Fruit fly (Drosophila melanogaster) whole organism, prepupa: ENCODE measurements around the gene DENR.
A peak's percentile ranks its signal among the peaks of the same experiment; 100 is the strongest.

Source experiments
- Blimp-1 ChIP-seq: fragments of 200-800 bp; sonication (Bioruptor generic); optimal IDR thresholded peaks from 3 replicates; lab custom pipeline; 2017; ENCODE audit warnings: missing biosample characterization, missing genetic modification characterization, mild to moderate bottlenecking, moderate library complexity, missing genetic modification reagents
- CG10631 ChIP-seq: fragments of 200-800 bp; sonication (Bioruptor generic); optimal IDR thresholded peaks from 2 replicates; lab custom pipeline; 2016; ENCODE audit warnings: missing biosample characterization, missing genetic modification characterization
- CG10669 ChIP-seq: fragments of 200-800 bp; sonication (Bioruptor generic); optimal IDR thresholded peaks from 3 replicates; lab custom pipeline; 2018; ENCODE audit warnings: missing biosample characterization, mild to moderate bottlenecking, missing genetic modification characterization, moderate library complexity
- CG11294 ChIP-seq: fragments of 200-800 bp; sonication (Bioruptor generic); IDR thresholded peaks from 2 replicates; pipeline ENCODE4 v1.3.6; 2022; ENCODE audit warnings: missing biosample characterization, missing genetic modification characterization
- CG11762 ChIP-seq: fragments of 200-800 bp; sonication (Bioruptor generic); optimal IDR thresholded peaks from 3 replicates; lab custom pipeline; 2016; ENCODE audit warnings: missing biosample characterization, missing genetic modification characterization; ENCODE audit not compliant: insufficient read depth
- CG11902 ChIP-seq: fragments of 200-800 bp; sonication (Bioruptor generic); optimal IDR thresholded peaks from 3 replicates; lab custom pipeline; 2016; ENCODE audit warnings: missing biosample characterization, missing genetic modification characterization
- CG15336 ChIP-seq: fragments of 200-800 bp; sonication (Bioruptor generic); IDR thresholded peaks from 2 replicates; pipeline ENCODE4 v1.3.6; 2022; ENCODE audit warnings: missing biosample characterization, missing genetic modification characterization
- CG1621 ChIP-seq: fragments of 200-800 bp; sonication (Bioruptor generic); optimal IDR thresholded peaks from 3 replicates; lab custom pipeline; 2018; ENCODE audit warnings: missing biosample characterization, mild to moderate bottlenecking, missing genetic modification characterization
- CG6808 ChIP-seq: fragments of 200-800 bp; sonication (Bioruptor generic); optimal IDR thresholded peaks from 3 replicates; lab custom pipeline; 2017; ENCODE audit warnings: missing biosample characterization, missing genetic modification characterization, mild to moderate bottlenecking, moderate library complexity, missing genetic modification reagents
- CG6854 ChIP-seq: fragments of 200-800 bp; sonication (Bioruptor generic); optimal IDR thresholded peaks from 2 replicates; lab custom pipeline; 2017; ENCODE audit warnings: missing biosample characterization, mild to moderate bottlenecking, missing genetic modification characterization
- CG8119 ChIP-seq: fragments of 200-800 bp; sonication (Bioruptor generic); IDR thresholded peaks from 3 replicates; pipeline ENCODE4 v1.3.6; 2022; ENCODE audit warnings: missing biosample characterization, missing genetic modification characterization
- CG8632 ChIP-seq: fragments of 200-800 bp; sonication (Bioruptor generic); optimal IDR thresholded peaks from 3 replicates; lab custom pipeline; 2016; ENCODE audit warnings: missing biosample characterization, missing genetic modification characterization
- CG9139 ChIP-seq: fragments of 200-800 bp; sonication (Bioruptor generic); optimal IDR thresholded peaks from 3 replicates; lab custom pipeline; 2017; ENCODE audit warnings: missing biosample characterization, mild to moderate bottlenecking, missing genetic modification characterization
- Eip78C ChIP-seq: fragments of 200-800 bp; sonication (Bioruptor generic); peaks from one replicate; lab custom pipeline; 2016; ENCODE audit warnings: missing biosample characterization, missing genetic modification characterization
- Eip93F ChIP-seq: fragments of 200-800 bp; sonication (Bioruptor generic); optimal IDR thresholded peaks from 2 replicates; lab custom pipeline; 2016; ENCODE audit warnings: missing biosample characterization, mild to moderate bottlenecking, missing genetic modification characterization
- Ets21C ChIP-seq: fragments of 200-800 bp; sonication (Bioruptor generic); optimal IDR thresholded peaks from 3 replicates; lab custom pipeline; 2016; ENCODE audit warnings: missing biosample characterization, missing genetic modification characterization
- Hr38 ChIP-seq: sonication (Bioruptor generic); optimal IDR thresholded peaks from 2 replicates; lab custom pipeline; 2016; ENCODE audit warnings: missing biosample characterization, missing genetic modification characterization
- Hr39 ChIP-seq: fragments of 200-800 bp; sonication (Bioruptor generic); optimal IDR thresholded peaks from 2 replicates; lab custom pipeline; 2016; ENCODE audit warnings: missing biosample characterization, missing genetic modification characterization
- Hr4 ChIP-seq: fragments of 200-800 bp; sonication (Bioruptor generic); optimal IDR thresholded peaks from 3 replicates; lab custom pipeline; 2016; ENCODE audit warnings: missing biosample characterization, missing genetic modification characterization
- Met ChIP-seq: fragments of 200-800 bp; sonication (Bioruptor generic); optimal IDR thresholded peaks from 3 replicates; lab custom pipeline; 2016; ENCODE audit warnings: missing biosample characterization, missing genetic modification characterization
- Smox ChIP-seq: fragments of 200-800 bp; sonication (Bioruptor generic); optimal IDR thresholded peaks from 3 replicates; lab custom pipeline; 2016; ENCODE audit warnings: missing biosample characterization, missing genetic modification characterization
- achi ChIP-seq: fragments of 200-800 bp; sonication (Bioruptor generic); optimal IDR thresholded peaks from 3 replicates; lab custom pipeline; 2016; ENCODE audit warnings: missing biosample characterization, missing genetic modification characterization
- cyc ChIP-seq: fragments of 200-800 bp; sonication (Bioruptor generic); optimal IDR thresholded peaks from 3 replicates; lab custom pipeline; 2016; ENCODE audit warnings: missing biosample characterization, missing genetic modification characterization
- fd59A ChIP-seq: fragments of 200-800 bp; sonication (Bioruptor generic); optimal IDR thresholded peaks from 2 replicates; lab custom pipeline; 2017; ENCODE audit warnings: missing biosample characterization, mild to moderate bottlenecking, missing genetic modification characterization, missing genetic modification reagents
- fd85E ChIP-seq: fragments of 200-800 bp; sonication (Bioruptor generic); optimal IDR thresholded peaks from 3 replicates; lab custom pipeline; 2016; ENCODE audit warnings: missing biosample characterization, missing genetic modification characterization
- fkh ChIP-seq: fragments of 200-800 bp; sonication (Bioruptor generic); optimal IDR thresholded peaks from 3 replicates; lab custom pipeline; 2017; ENCODE audit warnings: missing biosample characterization, mild to moderate bottlenecking, missing genetic modification characterization, moderate library complexity
- lz ChIP-seq: fragments of 200-800 bp; sonication (Bioruptor generic); optimal IDR thresholded peaks from 3 replicates; lab custom pipeline; 2016; ENCODE audit warnings: missing biosample characterization, missing genetic modification characterization
- ss ChIP-seq, 2 experiments: fragments of 200-800 bp; sonication (Bioruptor generic); optimal IDR thresholded peaks; 2 replicates in 1 of 2; 3 replicates in 1 of 2; lab custom pipeline; 2017 to 2018; ENCODE audit warnings: mild to moderate bottlenecking in 2 of 2, missing biosample characterization in 2 of 2, missing genetic modification characterization in 2 of 2, moderate library complexity in 1 of 2
- svp ChIP-seq: fragments of 200-800 bp; sonication (Bioruptor generic); peaks from one replicate; lab custom pipeline; 2016; ENCODE audit warnings: missing biosample characterization, missing genetic modification characterization
- topi ChIP-seq: fragments of 200-800 bp; sonication (Bioruptor generic); optimal IDR thresholded peaks from 3 replicates; lab custom pipeline; 2016; ENCODE audit warnings: missing biosample characterization, missing genetic modification characterization
- vri ChIP-seq: fragments of 200-800 bp; sonication (Bioruptor generic); optimal IDR thresholded peaks from 3 replicates; lab custom pipeline; 2016; ENCODE audit warnings: missing biosample characterization, mild to moderate bottlenecking, missing genetic modification characterization

DENR gene

DNA sequence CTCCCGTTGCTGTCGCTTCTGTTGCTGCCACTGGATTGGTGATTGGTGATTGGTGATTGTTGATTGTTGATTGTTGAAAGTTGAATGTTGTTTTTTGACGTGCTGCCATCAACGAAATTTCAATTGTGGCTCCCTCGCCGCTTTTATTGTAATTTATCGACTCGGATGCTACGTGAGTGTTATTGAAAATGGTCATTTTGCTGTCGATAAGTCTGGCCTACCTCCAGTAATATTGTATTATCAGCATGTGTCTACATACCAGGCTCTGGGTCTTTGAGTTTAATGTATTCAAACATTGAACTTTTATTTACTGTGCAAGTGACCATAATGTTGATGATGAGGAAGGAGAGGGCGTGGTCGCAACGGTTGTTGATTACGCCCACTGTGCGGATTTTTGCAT, 16.1 kb upstream of the DENR start:
- no peak for TF ChIP-seq CG11902 (GFP tag; lab: Kevin White, UChicago)
- no peak for TF ChIP-seq CG6854 (GFP tag; lab: Kevin White, UChicago)
- no peak for TF ChIP-seq lz (GFP tag; lab: Kevin White, UChicago)
- TF ChIP-seq topi: no peak
- peak; percentile 59 for TF ChIP-seq svp
- TF ChIP-seq Met (GFP tag; lab: Kevin White, UChicago): no peak

DNA sequence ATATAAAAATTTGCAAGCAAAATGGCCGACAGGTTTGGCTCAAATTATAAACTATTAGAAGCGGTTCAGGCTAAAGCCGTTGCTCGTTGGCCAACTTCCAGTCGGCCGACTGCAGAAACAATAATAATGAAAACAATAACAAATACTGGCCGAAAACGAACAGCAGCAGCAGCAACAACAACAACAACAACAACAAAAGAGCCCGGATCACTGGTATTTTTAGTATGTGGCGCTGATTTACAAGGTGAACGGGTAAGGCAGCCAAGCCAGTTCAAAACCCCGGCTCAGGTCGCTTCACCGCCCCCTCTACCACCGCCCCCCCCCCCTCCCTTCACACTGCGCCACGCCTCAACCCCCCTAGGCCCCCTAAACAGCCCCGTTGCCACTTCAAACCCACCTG, 13.9 kb upstream of the DENR start:
- TF ChIP-seq CG15336 (GFP tag; lab: Robert Waterston, UW) (no peak), CG11762 (GFP tag; lab: Kevin White, UChicago) (no peak), Smox (GFP tag; lab: Kevin White, UChicago) (no peak), cyc (GFP tag; lab: Kevin White, UChicago) (no peak)

DNA sequence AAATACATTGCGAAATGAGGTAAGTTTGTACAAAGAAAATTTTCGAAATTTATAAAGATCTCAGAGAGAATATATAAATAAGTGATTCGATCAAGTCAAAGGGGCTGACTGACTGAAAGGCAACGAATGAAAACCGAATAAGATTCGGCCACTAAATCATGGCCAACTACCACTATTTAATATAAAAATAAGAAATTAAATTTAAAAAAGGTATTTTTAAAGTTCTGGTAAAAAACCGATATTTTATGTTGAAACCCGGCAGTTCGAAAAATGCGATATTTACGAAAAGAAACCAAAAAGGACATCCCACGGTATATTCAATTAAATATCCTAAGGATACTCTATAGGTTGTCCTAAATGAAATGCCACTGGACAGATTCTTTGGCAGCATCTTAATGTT, 10.7 kb upstream of the DENR start, which contains the start of gene CG33252:
Gene CG33252, minus strand, starts transcription at position 101 of the 400 bp plus-strand sequence.
- TF ChIP-seq Eip78C (no peak), CG8632 (GFP tag; lab: Kevin White, UChicago) (no peak), CG1621 (tag; lab: Kevin White, UChicago) (no peak), fd59A (GFP tag; lab: Kevin White, UChicago) (no peak), svp (no peak), ss (GFP tag; optimal IDR thresholded peaks at IDR 0.05; lab: Kevin White, UChicago) (no peak), CG10631 (GFP tag; lab: Kevin White, UChicago) (no peak), vri (GFP tag; lab: Kevin White, UChicago) (no peak), achi (GFP tag; lab: Kevin White, UChicago) (no peak), CG6854 (GFP tag; lab: Kevin White, UChicago) (no peak), CG10669 (GFP tag; lab: Kevin White, UChicago) (no peak), Blimp-1 (GFP tag; lab: Kevin White, UChicago) (no peak), CG11762 (GFP tag; lab: Kevin White, UChicago) (no peak), fd85E (GFP tag; lab: Kevin White, UChicago) (no peak), Hr38 (no peak), Eip93F (GFP tag; lab: Kevin White, UChicago) (no peak)

DNA sequence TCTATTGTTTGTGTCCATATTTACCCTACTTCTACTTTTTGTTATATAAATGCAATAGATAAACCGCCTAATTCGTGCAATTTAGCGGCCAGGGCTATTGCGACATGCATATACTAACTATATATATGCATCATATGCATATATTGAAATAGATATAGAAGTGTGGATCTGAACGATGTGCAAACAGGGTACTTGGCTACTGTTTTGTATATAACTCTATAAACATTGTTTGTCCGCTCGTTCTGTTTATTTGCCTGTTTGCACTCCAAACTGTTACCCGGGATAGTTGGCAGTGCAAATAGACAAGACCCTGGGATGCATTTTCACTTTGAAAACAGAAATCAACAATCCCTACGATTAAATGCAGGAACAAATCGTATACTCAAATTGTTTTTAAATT, 6.7 kb upstream of the DENR start:
- TF ChIP-seq Eip78C (peak; percentile 1), CG8119 (GFP tag; lab: Robert Waterston, UW) (no peak), Hr39 (no peak), Hr4 (GFP tag; lab: Kevin White, UChicago) (no peak)

DNA sequence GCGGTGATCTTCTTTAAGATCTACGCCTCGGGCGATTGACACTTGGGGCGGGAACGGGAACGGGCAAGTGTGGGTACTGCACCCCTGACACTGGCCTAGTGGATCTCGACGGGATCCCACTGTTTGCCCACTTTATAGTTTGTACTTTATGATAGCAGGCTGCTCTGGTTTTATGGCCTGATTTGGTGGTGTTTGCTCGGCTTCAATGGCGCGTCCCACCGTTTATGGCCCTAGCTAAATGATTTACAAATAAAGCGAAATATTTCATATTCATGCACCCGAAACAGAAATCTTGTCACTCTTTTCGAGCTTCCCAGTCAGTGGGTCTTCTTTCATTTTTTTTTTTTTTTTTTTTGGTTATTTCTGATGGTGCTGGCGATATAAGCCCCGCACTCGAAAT, 4.2 kb upstream of the DENR start:
- TF ChIP-seq CG9139 (GFP tag; lab: Kevin White, UChicago) (no peak), CG11294 (GFP tag; lab: Robert Waterston, UW) (no peak), CG6808 (no peak), fkh (peak; percentile 56), CG11902 (GFP tag; lab: Kevin White, UChicago) (no peak)

DNA sequence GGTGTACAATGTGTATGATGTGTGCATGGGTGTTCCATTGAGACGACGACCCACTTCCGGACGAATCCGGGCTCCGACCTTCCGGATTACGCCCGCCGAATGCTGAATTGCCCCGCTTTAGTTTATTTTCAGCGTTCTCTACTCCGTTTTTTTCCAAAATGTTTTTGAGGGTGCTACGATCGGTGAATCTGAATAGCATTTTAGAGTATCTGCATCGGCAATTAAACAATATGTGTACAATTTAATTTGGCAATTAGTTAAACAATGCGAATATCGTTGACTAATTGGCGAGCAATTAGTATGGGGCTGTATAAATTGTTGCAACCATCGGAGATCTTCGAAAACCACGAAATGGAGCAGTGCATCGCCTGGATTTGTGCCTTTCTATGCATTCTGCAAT, 3.1 kb upstream of the DENR start, which contains the start of gene CG13002:
Gene CG13002, plus strand, starts transcription at position 301 of the 400 bp plus-strand sequence.
- TF ChIP-seq Ets21C (no peak), lz (GFP tag; lab: Kevin White, UChicago) (no peak)
